Worm (Caenorhabditis elegans) whole organism, early embryonic: ENCODE measurements around the gene ugt-43.

Experiments
- B0310.2 ChIP-seq: sonication (generic microtip); optimal IDR thresholded peaks from 2 replicates; lab custom pipeline; 2016; ENCODE audit warnings: mild to moderate bottlenecking, missing genetic modification characterization, missing compliant biosample characterization
- ama-1 ChIP-seq: fragments of 150-350 bp; optimal IDR thresholded peaks from 2 replicates; lab custom pipeline; 2014
- ceh-36 ChIP-seq: sonication (generic microtip); optimal IDR thresholded peaks from 2 replicates; lab custom pipeline; 2016; ENCODE audit warnings: missing genetic modification characterization, inconsistent platforms, missing compliant biosample characterization
- ets-7 ChIP-seq: sonication (generic microtip); optimal IDR thresholded peaks from 2 replicates; lab custom pipeline; 2016; ENCODE audit warnings: missing genotype, missing genetic modification characterization, missing compliant biosample characterization
- flt-1 ChIP-seq: fragments of 200-800 bp; sonication (Bioruptor generic); IDR thresholded peaks from 2 replicates; pipeline ENCODE4 v1.3.6; 2022; ENCODE audit warnings: missing genetic modification characterization, missing compliant biosample characterization
- pes-1 ChIP-seq: fragments of 200-800 bp; sonication (Bioruptor generic); IDR thresholded peaks from 2 replicates; pipeline ENCODE4 v1.3.6; 2022; ENCODE audit warnings: missing genetic modification reagents, missing genetic modification characterization, missing compliant biosample characterization
- tbx-37 ChIP-seq: fragments of 200-800 bp; sonication (Bioruptor generic); conservative IDR thresholded peaks from 2 replicates; pipeline ENCODE4 v1.3.6; 2022; ENCODE audit warnings: missing genetic modification reagents, missing genetic modification characterization, missing compliant biosample characterization
- tra-4 ChIP-seq: sonication (generic microtip); optimal IDR thresholded peaks from 2 replicates; lab custom pipeline; 2017; ENCODE audit warnings: missing genetic modification characterization, missing compliant biosample characterization

ce11 chrIV:10419896-10420295 is 44.5 kb upstream of the ugt-43 start:
- TF ChIP-seq flt-1 (GFP tag; lab: Robert Waterston, UW) (no peak), ets-7 (tag; lab: Kevin White, UChicago) (no peak), ama-1 (lab: Kevin White, UChicago) (no peak), B0310.2 (tag; lab: Kevin White, UChicago) (no peak), ceh-36 (no peak), tbx-37 (GFP tag; lab: Robert Waterston, UW) (no peak), tra-4 (tag; lab: Kevin White, UChicago) (no peak), pes-1 (GFP tag; lab: Robert Waterston, UW) (no peak)
